Worm (Caenorhabditis elegans): ENCODE measurements around the gene Y57G11C.33.

DNA sequence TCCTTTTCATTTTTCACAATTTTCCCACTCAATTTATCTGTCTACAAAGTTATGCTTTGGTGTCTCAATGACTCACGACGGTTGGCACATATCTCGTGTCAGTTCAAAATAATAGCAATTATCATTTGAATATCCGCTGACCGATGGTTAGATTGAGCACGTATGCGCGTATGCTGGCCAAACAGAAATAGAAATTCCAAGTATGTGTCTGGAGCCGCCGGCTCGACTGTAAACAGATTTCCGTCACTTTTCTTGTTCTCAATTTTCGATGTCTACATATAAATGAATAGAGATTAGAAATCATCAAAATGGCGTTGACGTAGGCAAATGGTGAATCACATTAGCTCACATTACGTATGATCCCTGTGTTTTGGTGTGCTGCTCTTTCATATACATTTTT, 35.8 kb upstream of the Y57G11C.33 start:
- no peak for TF ChIP-seq ceh-82 (tag; optimal IDR thresholded peaks at IDR 0.05)
- no peak for TF ChIP-seq nhr-67 (tag; optimal IDR thresholded peaks at IDR 0.05)
- no peak for TF ChIP-seq unc-39 (tag; optimal IDR thresholded peaks at IDR 0.05)
- no peak for TF ChIP-seq nhr-77 (tag; optimal IDR thresholded peaks at IDR 0.05)
- TF ChIP-seq nhr-237 (tag; optimal IDR thresholded peaks at IDR 0.05), result no peak
- no peak for TF ChIP-seq zag-1 (tag; optimal IDR thresholded peaks at IDR 0.05)
- TF ChIP-seq lin-15B (tag; optimal IDR thresholded peaks at IDR 0.05), result no peak
- no peak for TF ChIP-seq ceh-9 (tag; optimal IDR thresholded peaks at IDR 0.05)
- no peak for TF ChIP-seq ztf-11 (tag; optimal IDR thresholded peaks at IDR 0.05)
- TF ChIP-seq ama-1 (optimal IDR thresholded peaks at IDR 0.05), result no peak
- no peak for TF ChIP-seq unc-62 (GFP tag; optimal IDR thresholded peaks at IDR 0.05)

Measured in whole organism, L3 larva.